Worm (Caenorhabditis elegans): ENCODE results near the gene Y46G5A.22.
A peak's percentile ranks its signal among the peaks of the same experiment; 100 is the strongest.

Y46G5A.22 gene

DNA sequence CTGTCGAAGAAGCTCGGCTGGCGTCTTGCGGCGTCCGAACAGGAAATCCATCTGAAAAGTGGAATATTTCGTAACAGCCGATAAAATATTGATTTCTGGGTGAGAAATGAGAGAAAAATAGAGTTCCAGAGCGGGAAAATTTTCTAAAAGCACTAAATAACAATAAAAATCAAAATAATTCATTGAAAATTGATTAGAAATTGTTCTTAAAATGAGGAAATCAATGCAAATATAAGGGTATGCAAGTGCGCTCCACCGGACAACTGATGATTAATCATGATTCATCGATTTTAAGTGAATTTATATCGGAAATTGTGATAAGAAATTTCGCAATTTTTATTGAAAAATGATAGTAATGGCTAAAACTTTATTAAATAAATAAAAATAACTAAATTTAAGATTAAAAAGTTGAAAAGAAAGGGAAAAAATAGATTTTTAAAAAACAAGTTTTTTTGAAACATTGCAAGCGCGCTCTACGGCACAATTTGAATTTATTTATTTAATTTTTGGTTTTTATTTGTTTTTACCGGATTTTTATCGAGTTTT is 50.1 kb downstream of the Y46G5A.22 start, which contains the start of the genes vps-2 and tiar-2:
Gene vps-2, minus strand, starts transcription at position 51 of the 546 bp plus-strand sequence.
Gene tiar-2, plus strand, starts transcription at position 520 of the 546 bp plus-strand sequence.
- TF ChIP-seq ctbp-1 (GFP tag; IDR thresholded peaks at IDR 0.05) (0 out of 2 replicates have a peak, but pooled peaks have one; percentile 15), F37D6.2 (tag; optimal IDR thresholded peaks at IDR 0.05) (peak; percentile 41), nhr-25 (tag; optimal IDR thresholded peaks at IDR 0.05; ENCODE audit: borderline replicate concordance, insufficient read depth) (no peak), fos-1 (tag; optimal IDR thresholded peaks at IDR 0.05) (peak; percentile 75), aly-2 (tag; optimal IDR thresholded peaks at IDR 0.05) (no peak), ceh-32 (tag; optimal IDR thresholded peaks at IDR 0.05; ENCODE audit: poor library complexity) (no peak), hlh-11 (tag; optimal IDR thresholded peaks at IDR 0.05) (peak; percentile 46), daf-8 (GFP tag; IDR thresholded peaks at IDR 0.05) (no peak), unc-39 (tag; optimal IDR thresholded peaks at IDR 0.05) (no peak), pqm-1 (tag; optimal IDR thresholded peaks at IDR 0.05) (peak; percentile 64), mxl-3 (GFP tag; optimal IDR thresholded peaks at IDR 0.05) (no peak), spr-1 (tag; optimal IDR thresholded peaks at IDR 0.05) (no peak), lin-15B (tag; optimal IDR thresholded peaks at IDR 0.05) (no peak), nhr-77 (tag; optimal IDR thresholded peaks at IDR 0.05) (peak; percentile 44), unc-62 (GFP tag; optimal IDR thresholded peaks at IDR 0.05 in 1 of 2) (peak in 1 of 2 experiments; percentile 64), unc-62 (tag; optimal IDR thresholded peaks at IDR 0.05) (no peak), mep-1 (tag; optimal IDR thresholded peaks at IDR 0.05) (peak; percentile 77), spr-3 (GFP tag; optimal IDR thresholded peaks at IDR 0.05) (no peak), lim-7 (GFP tag; IDR thresholded peaks at IDR 0.05) (no peak), jun-1 (tag; optimal IDR thresholded peaks at IDR 0.05) (no peak), tag-97 (GFP tag; IDR thresholded peaks at IDR 0.05) (no peak), rbr-2 (tag; optimal IDR thresholded peaks at IDR 0.05) (peak; percentile 62), skn-1 (tag; optimal IDR thresholded peaks at IDR 0.05) (no peak), dve-1 (tag; optimal IDR thresholded peaks at IDR 0.05; ENCODE audit: insufficient read depth) (peak; percentile 41), ces-1 (GFP tag; optimal IDR thresholded peaks at IDR 0.05) (peak; percentile 71), nhr-28 (tag; optimal IDR thresholded peaks at IDR 0.05) (peak; percentile 46), ceh-20 (GFP tag; IDR thresholded peaks at IDR 0.05) (no peak), lsy-2 (tag; optimal IDR thresholded peaks at IDR 0.05) (peak in 1 of 2 experiments; percentile 77), pha-4 (GFP tag; IDR thresholded peaks at IDR 0.05) (no peak), pha-4 (tag; optimal IDR thresholded peaks at IDR 0.05) (no peak), zip-11 (GFP tag; IDR thresholded peaks at IDR 0.05) (no peak), hlh-30 (tag; optimal IDR thresholded peaks at IDR 0.05; ENCODE audit: insufficient read depth) (peak; percentile 59), ceh-44 (GFP tag; IDR thresholded peaks at IDR 0.05) (no peak), attf-4 (tag; optimal IDR thresholded peaks at IDR 0.05) (no peak), fkh-10 (GFP tag; optimal IDR thresholded peaks at IDR 0.05) (peak; percentile 6), daf-16 (GFP tag; optimal IDR thresholded peaks at IDR 0.05) (no peak), daf-16 (tag; optimal IDR thresholded peaks at IDR 0.05) (peak; percentile 41), ztf-7 (tag; optimal IDR thresholded peaks at IDR 0.05) (peak; percentile 80), zag-1 (tag; optimal IDR thresholded peaks at IDR 0.05) (no peak), gei-8 (GFP tag; optimal IDR thresholded peaks at IDR 0.05) (no peak), snpc-4 (tag; optimal IDR thresholded peaks at IDR 0.05) (no peak), mes-2 (tag; optimal IDR thresholded peaks at IDR 0.05; ENCODE audit: poor library complexity, severe bottlenecking) (peak; percentile 46), Y5F2A.4 (GFP tag; optimal IDR thresholded peaks at IDR 0.05) (no peak), D1046.2 (GFP tag; IDR thresholded peaks at IDR 0.05) (no peak), lin-39 (tag; optimal IDR thresholded peaks at IDR 0.05) (no peak), dpl-1 (GFP tag; optimal IDR thresholded peaks at IDR 0.05) (peak; percentile 72), dmd-9 (GFP tag; IDR thresholded peaks at IDR 0.05) (no peak), Y75B8A.6 (GFP tag; IDR thresholded peaks at IDR 0.05) (no peak), cey-2 (tag; optimal IDR thresholded peaks at IDR 0.05; ENCODE audit: borderline replicate concordance, insufficient read depth) (no peak), nhr-102 (tag; optimal IDR thresholded peaks at IDR 0.05) (peak; percentile 26), lin-29 (GFP tag; IDR thresholded peaks at IDR 0.05) (no peak), lin-13 (GFP tag; optimal IDR thresholded peaks at IDR 0.05) (no peak)

All from whole organism, L4 larva.